Worm (Caenorhabditis elegans) whole organism, L4 larva: Measurements from ENCODE around the gene B0034.2.
A peak's percentile ranks its signal among the peaks of the same experiment; 100 is the strongest.

ENCODE experiments used
- arid-1 ChIP-seq: fragments of 200-800 bp; sonication (Bioruptor generic); conservative IDR thresholded peaks from 2 replicates; pipeline ENCODE4 v1.3.6; 2022; ENCODE audit warnings: missing genetic modification reagents, missing genetic modification characterization, missing compliant biosample characterization
- duxl-1 ChIP-seq: sonication (generic microtip); optimal IDR thresholded peaks from 2 replicates; lab custom pipeline; 2016; ENCODE audit warnings: mild to moderate bottlenecking, missing genetic modification characterization, moderate library complexity, missing compliant biosample characterization; ENCODE audit not compliant: poor library complexity
- dve-1 ChIP-seq: sonication (generic microtip); optimal IDR thresholded peaks from 2 replicates; lab custom pipeline; 2017; ENCODE audit warnings: antibody characterized with exemption, mild to moderate bottlenecking, missing genetic modification characterization, missing compliant biosample characterization; ENCODE audit not compliant: insufficient read depth
- fos-1 ChIP-seq: fragments of 150-350 bp; optimal IDR thresholded peaks from 2 replicates; lab custom pipeline; 2014; ENCODE audit warnings: missing biosample characterization, missing genetic modification characterization
- hlh-30 ChIP-seq: sonication (generic microtip); optimal IDR thresholded peaks from 2 replicates; lab custom pipeline; 2017; ENCODE audit warnings: antibody characterized with exemption, mild to moderate bottlenecking, missing genetic modification characterization, missing compliant biosample characterization; ENCODE audit not compliant: insufficient read depth
- lin-38 ChIP-seq: fragments of 200-800 bp; sonication (Bioruptor generic); IDR thresholded peaks from 2 replicates; pipeline ENCODE4 v1.3.6; 2022; ENCODE audit warnings: missing genetic modification reagents, missing genetic modification characterization, missing compliant biosample characterization
- lir-3 ChIP-seq: sonication (generic microtip); optimal IDR thresholded peaks from 2 replicates; lab custom pipeline; 2016; ENCODE audit warnings: mild to moderate bottlenecking, missing genetic modification characterization, missing compliant biosample characterization
- lsy-2 ChIP-seq, 2 experiments: fragments of 150-350 bp in 1 of 2; sonication (generic microtip) in 1 of 2; optimal IDR thresholded peaks; 2 replicates each; lab custom pipeline; 2014 to 2017; ENCODE audit warnings: missing biosample characterization in 2 of 2, missing genetic modification characterization in 2 of 2
- mdl-1 ChIP-seq, 2 experiments: fragments of 150-350 bp in 1 of 2; sonication (generic microtip) in 1 of 2; optimal IDR thresholded peaks; 2 replicates each; lab custom pipeline; 2014 to 2017; ENCODE audit warnings: missing biosample characterization in 2 of 2, missing genetic modification characterization in 2 of 2
- nhr-28 ChIP-seq: fragments of 150-350 bp; optimal IDR thresholded peaks from 2 replicates; lab custom pipeline; 2014; ENCODE audit warnings: missing biosample characterization, missing genetic modification characterization
- nhr-77 ChIP-seq: fragments of 150-350 bp; optimal IDR thresholded peaks from 2 replicates; lab custom pipeline; 2014; ENCODE audit warnings: missing biosample characterization, missing genetic modification characterization
- zag-1 ChIP-seq: fragments of 150-350 bp; optimal IDR thresholded peaks from 2 replicates; lab custom pipeline; 2014; ENCODE audit warnings: missing biosample characterization, missing genetic modification characterization

DNA sequence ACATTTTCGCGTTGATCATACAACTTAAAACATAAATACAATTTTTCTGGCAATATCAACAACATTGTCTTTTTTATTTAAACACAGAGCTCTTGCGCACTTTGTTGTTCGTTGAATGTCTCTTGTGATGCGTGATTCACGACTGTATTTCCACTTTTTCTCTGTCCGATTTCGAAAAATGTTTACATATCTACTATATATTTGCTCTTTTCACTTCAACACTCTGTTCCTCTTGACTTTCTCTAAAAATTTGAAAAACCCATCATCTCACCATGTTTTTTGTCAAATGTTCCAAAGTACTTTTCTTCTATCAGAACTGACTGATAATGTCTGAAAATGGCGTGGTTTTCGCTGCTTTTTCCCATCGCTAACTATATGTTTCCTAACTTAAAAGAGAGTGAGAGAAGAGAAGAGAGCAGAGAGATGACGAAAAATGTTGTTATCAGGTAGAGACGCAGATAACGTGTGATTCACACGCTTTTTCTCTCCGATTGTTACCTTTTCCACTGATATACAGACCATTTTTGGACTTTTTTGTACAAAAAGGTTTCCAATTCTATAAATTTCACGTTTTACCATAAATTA is 32.1 kb downstream of the B0034.2 start:
- peak in 1 of 2 experiments; percentile 46 for TF ChIP-seq mdl-1 (tag; optimal IDR thresholded peaks at IDR 0.05; lab: Kevin White, UChicago)
- TF ChIP-seq fos-1 (tag; lab: Kevin White, UChicago), result no peak
- TF ChIP-seq lin-38 (GFP tag; lab: Robert Waterston, UW), result no peak
- no peak for TF ChIP-seq lir-3 (tag; lab: Kevin White, UChicago)
- TF ChIP-seq zag-1 (tag; lab: Kevin White, UChicago), result no peak
- TF ChIP-seq hlh-30 (tag; lab: Kevin White, UChicago), result peak; percentile 18
- peak; percentile 93 for TF ChIP-seq nhr-28 (tag; lab: Kevin White, UChicago)
- no peak for TF ChIP-seq arid-1
- no peak for TF ChIP-seq duxl-1
- peak; percentile 78 for TF ChIP-seq nhr-77
- peak in 1 of 2 experiments; percentile 45 for TF ChIP-seq lsy-2 (tag; optimal IDR thresholded peaks at IDR 0.05; lab: Kevin White, UChicago)
- peak; percentile 88 for TF ChIP-seq dve-1 (tag; lab: Kevin White, UChicago)
